Worm (Caenorhabditis elegans) whole organism, L1 larva: ENCODE data around the gene vgln-1.
"Not testable (repeated sequence)": the region's sequence is repeated elsewhere in the genome, so short reads cannot be mapped to it uniquely, and the experiment has no call there.

ENCODE experiments used
- mdl-1 ChIP-seq, 2 experiments: fragments of 150-350 bp; optimal IDR thresholded peaks; 2 replicates each; lab custom pipeline; 2014 to 2017; ENCODE audit warnings: missing biosample characterization in 2 of 2, missing genetic modification characterization in 2 of 2, inconsistent platforms in 1 of 2
- nhr-11 ChIP-seq: fragments of 150-350 bp; optimal IDR thresholded peaks from 2 replicates; lab custom pipeline; 2014; ENCODE audit warnings: missing biosample characterization, missing genetic modification characterization
- nhr-76 ChIP-seq: sonication (generic microtip); optimal IDR thresholded peaks from 2 replicates; lab custom pipeline; 2017; ENCODE audit warnings: missing biosample characterization, missing genetic modification characterization
- pqm-1 ChIP-seq: sonication (generic microtip); optimal IDR thresholded peaks from 3 replicates; lab custom pipeline; 2017; ENCODE audit warnings: missing biosample characterization, missing genetic modification characterization

DNA sequence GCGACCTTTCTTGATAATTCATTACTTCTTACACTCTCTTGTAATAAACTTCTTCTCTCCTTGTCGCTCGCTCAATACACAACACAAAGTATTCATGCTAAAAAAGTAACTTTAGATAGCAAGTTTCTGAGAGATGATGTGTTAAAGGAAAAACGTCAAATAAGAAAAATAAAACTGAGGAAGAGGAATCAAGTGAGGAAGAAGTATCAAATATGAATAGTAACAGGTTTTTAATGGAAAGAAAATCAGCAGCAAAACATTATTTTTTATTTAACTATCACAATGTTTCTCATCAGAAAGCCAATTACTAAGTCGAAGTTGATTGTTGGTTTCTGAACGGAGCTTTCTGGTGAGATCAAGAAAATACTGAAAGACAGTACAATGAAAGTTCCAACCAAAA lies 24.5 kb downstream of the vgln-1 start, which contains the start of gene chil-1:
- TF ChIP-seq pqm-1 (tag; lab: Kevin White, UChicago); nhr-11; mdl-1 (tag; optimal IDR thresholded peaks at IDR 0.05; lab: Kevin White, UChicago); nhr-76 (tag; lab: Kevin White, UChicago): not testable (repeated sequence)
